Worm (Caenorhabditis elegans) whole organism, L1 larva: ENCODE data around the gene npr-31.

Experiments used
- C16A3.4 ChIP-seq: fragments of 150-350 bp; optimal IDR thresholded peaks from 2 replicates; lab custom pipeline; 2014; ENCODE audit warnings: missing biosample characterization, missing genetic modification characterization
- C34B4.2 ChIP-seq: sonication (generic microtip); optimal IDR thresholded peaks from 2 replicates; lab custom pipeline; 2017; ENCODE audit warnings: mild to moderate bottlenecking, missing genetic modification characterization, missing compliant biosample characterization
- F16B12.6 ChIP-seq: fragments of 150-350 bp; optimal IDR thresholded peaks from 2 replicates; lab custom pipeline; 2014; ENCODE audit warnings: missing biosample characterization, missing genetic modification characterization
- alr-1 ChIP-seq: fragments of 200-800 bp; sonication (Bioruptor generic); optimal IDR thresholded peaks from 2 replicates; lab custom pipeline; 2018; ENCODE audit warnings: borderline replicate concordance, mild to moderate bottlenecking, missing genetic modification characterization, missing compliant biosample characterization
- ama-1 ChIP-seq: fragments of 150-350 bp; optimal IDR thresholded peaks from 2 replicates; lab custom pipeline; 2014
- ceh-63 ChIP-seq: fragments of 200-800 bp; sonication (Bioruptor generic); optimal IDR thresholded peaks from 2 replicates; lab custom pipeline; 2018; ENCODE audit warnings: mild to moderate bottlenecking, missing genetic modification characterization, missing compliant biosample characterization
- ceh-8 ChIP-seq: fragments of 200-800 bp; sonication (Bioruptor generic); optimal IDR thresholded peaks from 2 replicates; lab custom pipeline; 2018; ENCODE audit warnings: mild to moderate bottlenecking, missing genetic modification characterization, moderate library complexity, missing compliant biosample characterization
- ceh-82 ChIP-seq, 3 experiments: fragments of 150-350 bp in 1 of 3; sonication (generic microtip) in 2 of 3; optimal IDR thresholded peaks; 2 replicates each; lab custom pipeline; 2014 to 2017; ENCODE audit warnings: missing biosample characterization in 3 of 3, missing genetic modification characterization in 3 of 3
- ceh-88 ChIP-seq: fragments of 200-800 bp; sonication (Bioruptor generic); IDR thresholded peaks from 2 replicates; pipeline ENCODE4 v1.3.6; 2022; ENCODE audit warnings: missing genetic modification characterization, missing compliant biosample characterization
- ceh-90 ChIP-seq: sonication (generic microtip); optimal IDR thresholded peaks from 2 replicates; lab custom pipeline; 2016; ENCODE audit warnings: missing genetic modification characterization, missing compliant biosample characterization
- dsc-1 ChIP-seq: sonication (generic microtip); optimal IDR thresholded peaks from 2 replicates; lab custom pipeline; 2016; ENCODE audit warnings: mild to moderate bottlenecking, missing genetic modification characterization, missing compliant biosample characterization
- efl-1 ChIP-seq, 4 experiments: fragments of 150-350 bp; optimal IDR thresholded peaks in 3 of 4; peaks in 1 of 4; 1 replicate in 1 of 4; 2 replicates in 3 of 4; lab custom pipeline; 2014; ENCODE audit warnings: missing biosample characterization in 2 of 4, missing genetic modification characterization in 2 of 4, missing genetic modification reagents in 2 of 4
- efl-3 ChIP-seq: fragments of 200-800 bp; sonication (Bioruptor generic); optimal IDR thresholded peaks from 2 replicates; lab custom pipeline; 2018; ENCODE audit warnings: mild to moderate bottlenecking, missing genetic modification characterization, missing compliant biosample characterization
- egl-27 ChIP-seq, 2 experiments: fragments of 150-350 bp in 1 of 2; sonication (generic microtip); optimal IDR thresholded peaks; 3 replicates each; lab custom pipeline; 2017 to 2018; ENCODE audit warnings: missing biosample characterization in 2 of 2, missing genetic modification characterization in 2 of 2, missing genetic modification reagents in 2 of 2
- elt-2 ChIP-seq: sonication (generic microtip); optimal IDR thresholded peaks from 2 replicates; lab custom pipeline; 2016; ENCODE audit warnings: missing genetic modification characterization, mild to moderate bottlenecking, inconsistent platforms, missing compliant biosample characterization, missing genetic modification reagents
- elt-3 ChIP-seq, 6 experiments: fragments of 150-350 bp in 1 of 6; sonication (generic microtip); optimal IDR thresholded peaks; 2 replicates each; lab custom pipeline; 2017 to 2018; ENCODE audit warnings: missing biosample characterization in 6 of 6, missing genetic modification characterization in 6 of 6, inconsistent platforms in 1 of 6
- fkh-8 ChIP-seq: sonication (generic microtip); optimal IDR thresholded peaks from 2 replicates; lab custom pipeline; 2016; ENCODE audit warnings: mild to moderate bottlenecking, missing genetic modification characterization, missing compliant biosample characterization
- grh-1 ChIP-seq: fragments of 200-800 bp; sonication (Bioruptor generic); IDR thresholded peaks from 2 replicates; pipeline ENCODE4 v1.3.6; 2022; ENCODE audit warnings: missing genetic modification reagents, missing genetic modification characterization, missing compliant biosample characterization
- hlh-17 ChIP-seq: fragments of 200-800 bp; sonication (Bioruptor generic); optimal IDR thresholded peaks from 2 replicates; lab custom pipeline; 2018; ENCODE audit warnings: missing genetic modification characterization, mild to moderate bottlenecking, missing compliant biosample characterization, moderate library complexity, borderline replicate concordance
- hlh-4 ChIP-seq: sonication (generic microtip); optimal IDR thresholded peaks from 2 replicates; lab custom pipeline; 2016; ENCODE audit warnings: mild to moderate bottlenecking, missing genetic modification characterization, missing compliant biosample characterization
- hpl-2 ChIP-seq: fragments of 150-350 bp; optimal IDR thresholded peaks from 2 replicates; lab custom pipeline; 2014; ENCODE audit warnings: missing biosample characterization, missing genetic modification reagents, missing genetic modification characterization
- irx-1 ChIP-seq: sonication (generic microtip); optimal IDR thresholded peaks from 2 replicates; lab custom pipeline; 2016; ENCODE audit warnings: missing genetic modification characterization, missing compliant biosample characterization
- lin-13 ChIP-seq: fragments of 150-350 bp; optimal IDR thresholded peaks from 2 replicates; lab custom pipeline; 2014; ENCODE audit warnings: missing biosample characterization, missing genetic modification reagents, missing genetic modification characterization
- lin-35 ChIP-seq, 2 experiments: fragments of 150-350 bp; optimal IDR thresholded peaks; 2 replicates each; lab custom pipeline; 2014; ENCODE audit warnings: missing biosample characterization in 2 of 2, missing genetic modification characterization in 2 of 2, missing genetic modification reagents in 2 of 2
- mdl-1 ChIP-seq, 2 experiments: fragments of 150-350 bp; optimal IDR thresholded peaks; 2 replicates each; lab custom pipeline; 2014 to 2017; ENCODE audit warnings: missing biosample characterization in 2 of 2, missing genetic modification characterization in 2 of 2, inconsistent platforms in 1 of 2
- mef-2 ChIP-seq: fragments of 150-350 bp; optimal IDR thresholded peaks from 2 replicates; lab custom pipeline; 2014; ENCODE audit warnings: missing biosample characterization, missing genetic modification characterization
- nhr-11 ChIP-seq: fragments of 150-350 bp; optimal IDR thresholded peaks from 2 replicates; lab custom pipeline; 2014; ENCODE audit warnings: missing biosample characterization, missing genetic modification characterization
- nhr-20 ChIP-seq: sonication (generic microtip); optimal IDR thresholded peaks from 2 replicates; lab custom pipeline; 2016; ENCODE audit warnings: mild to moderate bottlenecking, missing genetic modification characterization, missing compliant biosample characterization
- nhr-237 ChIP-seq: fragments of 150-350 bp; optimal IDR thresholded peaks from 2 replicates; lab custom pipeline; 2014; ENCODE audit warnings: missing biosample characterization, missing genetic modification characterization
- nhr-28 ChIP-seq: fragments of 150-350 bp; optimal IDR thresholded peaks from 2 replicates; lab custom pipeline; 2014; ENCODE audit warnings: missing biosample characterization, missing genetic modification characterization
- nhr-47 ChIP-seq: sonication (generic microtip); optimal IDR thresholded peaks from 2 replicates; lab custom pipeline; 2016; ENCODE audit warnings: mild to moderate bottlenecking, missing genetic modification characterization, moderate library complexity, missing compliant biosample characterization
- nhr-71 ChIP-seq: sonication (generic microtip); optimal IDR thresholded peaks from 2 replicates; lab custom pipeline; 2016; ENCODE audit warnings: mild to moderate bottlenecking, missing genetic modification characterization, moderate library complexity, missing compliant biosample characterization
- nhr-76 ChIP-seq: sonication (generic microtip); optimal IDR thresholded peaks from 2 replicates; lab custom pipeline; 2017; ENCODE audit warnings: missing biosample characterization, missing genetic modification characterization
- nhr-77 ChIP-seq: fragments of 150-350 bp; optimal IDR thresholded peaks from 2 replicates; lab custom pipeline; 2014; ENCODE audit warnings: missing biosample characterization, missing genetic modification characterization
- nhr-84 ChIP-seq: sonication (generic microtip); optimal IDR thresholded peaks from 2 replicates; lab custom pipeline; 2017; ENCODE audit warnings: missing biosample characterization, missing genetic modification characterization
- nhr-85 ChIP-seq: sonication (generic microtip); peaks from one replicate; lab custom pipeline; 2016; ENCODE audit warnings: missing genetic modification characterization, inconsistent platforms, missing compliant biosample characterization
- pax-3 ChIP-seq: fragments of 200-800 bp; sonication (Bioruptor generic); optimal IDR thresholded peaks from 2 replicates; lab custom pipeline; 2018; ENCODE audit warnings: mild to moderate bottlenecking, missing genetic modification characterization, moderate library complexity, missing compliant biosample characterization
- rnt-1 ChIP-seq: sonication (generic microtip); optimal IDR thresholded peaks from 2 replicates; lab custom pipeline; 2016; ENCODE audit warnings: mild to moderate bottlenecking, missing genetic modification characterization, moderate library complexity, missing compliant biosample characterization
- snpc-4 ChIP-seq: fragments of 150-350 bp; optimal IDR thresholded peaks from 2 replicates; lab custom pipeline; 2014; ENCODE audit warnings: missing biosample characterization, missing genetic modification characterization
- snu-23 ChIP-seq: sonication (generic microtip); optimal IDR thresholded peaks from 2 replicates; lab custom pipeline; 2016; ENCODE audit warnings: missing genetic modification characterization, missing compliant biosample characterization
- sox-4 ChIP-seq: sonication (generic microtip); optimal IDR thresholded peaks from 2 replicates; lab custom pipeline; 2016; ENCODE audit warnings: missing genetic modification characterization, missing compliant biosample characterization
- swsn-7 ChIP-seq: sonication (generic microtip); optimal IDR thresholded peaks from 2 replicates; lab custom pipeline; 2016; ENCODE audit warnings: missing genetic modification characterization, missing compliant biosample characterization
- tlp-1 ChIP-seq: fragments of 150-350 bp; optimal IDR thresholded peaks from 2 replicates; lab custom pipeline; 2014; ENCODE audit warnings: missing biosample characterization, missing genetic modification characterization
- unc-130 ChIP-seq: fragments of 150-350 bp; optimal IDR thresholded peaks from 2 replicates; lab custom pipeline; 2017; ENCODE audit warnings: missing biosample characterization, missing genetic modification characterization, inconsistent platforms
- unc-30 ChIP-seq: sonication (generic microtip); optimal IDR thresholded peaks from 2 replicates; lab custom pipeline; 2017; ENCODE audit warnings: missing biosample characterization, missing genetic modification characterization
- unc-62 ChIP-seq: fragments of 150-350 bp; optimal IDR thresholded peaks from 2 replicates; lab custom pipeline; 2014; ENCODE audit warnings: missing biosample characterization, missing genetic modification reagents, missing genetic modification characterization
- unc-98 ChIP-seq: fragments of 200-800 bp; sonication (Bioruptor generic); IDR thresholded peaks from 2 replicates; pipeline ENCODE4 v1.3.6; 2022; ENCODE audit warnings: missing genetic modification characterization, missing compliant biosample characterization
- vab-15 ChIP-seq: sonication (generic microtip); optimal IDR thresholded peaks from 2 replicates; lab custom pipeline; 2017; ENCODE audit warnings: missing genotype, mild to moderate bottlenecking, missing genetic modification characterization, missing compliant biosample characterization
- zag-1 ChIP-seq: fragments of 150-350 bp; optimal IDR thresholded peaks from 2 replicates; lab custom pipeline; 2014; ENCODE audit warnings: missing biosample characterization, missing genetic modification characterization
- zip-4 ChIP-seq: fragments of 200-800 bp; sonication (Bioruptor generic); optimal IDR thresholded peaks from 2 replicates; lab custom pipeline; 2018; ENCODE audit warnings: mild to moderate bottlenecking, missing genetic modification characterization, moderate library complexity, missing compliant biosample characterization
- ztf-11 ChIP-seq, 2 experiments: sonication (generic microtip); optimal IDR thresholded peaks; 2 replicates each; lab custom pipeline; 2016 to 2017; ENCODE audit warnings: missing genetic modification characterization in 2 of 2, missing biosample characterization in 1 of 2, missing compliant biosample characterization in 1 of 2

The npr-31 gene

ce11 chrII:7104794-7105613, 39.4 kb upstream of the npr-31 start, which contains the start of the genes farl-11 and rpl-33 (continued):
- TF ChIP-seq lin-13 = peak; percentile 79
- peak; percentile 70 for TF ChIP-seq F16B12.6 (tag; lab: Kevin White, UChicago)
- no peak for TF ChIP-seq ceh-63 (GFP tag; lab: Kevin White, UChicago)
- TF ChIP-seq unc-98 (GFP tag; lab: Robert Waterston, UW) = no peak
- peak; percentile 26; the same call in 1 of the 2 replicates for TF ChIP-seq ceh-88 (GFP tag; lab: Robert Waterston, UW)
- peak; percentile 85 for TF ChIP-seq fkh-8 (tag; lab: Kevin White, UChicago)
- TF ChIP-seq zip-4 = no peak
- TF ChIP-seq C16A3.4 = peak; percentile 95
- no peak for TF ChIP-seq egl-27 (tag; optimal IDR thresholded peaks at IDR 0.05; lab: Kevin White, UChicago)
- peak; percentile 78 for TF ChIP-seq rnt-1 (tag; lab: Kevin White, UChicago)
- peak; percentile 89 for TF ChIP-seq unc-130
- no peak for TF ChIP-seq nhr-28 (tag; lab: Kevin White, UChicago)
- TF ChIP-seq ztf-11 (tag; optimal IDR thresholded peaks at IDR 0.05; lab: Kevin White, UChicago) = peak in 1 of 2 experiments; percentile 57
- peak; percentile 15 for TF ChIP-seq elt-2
- TF ChIP-seq nhr-77 (tag; lab: Kevin White, UChicago) = peak; percentile 80
- no peak for TF ChIP-seq C34B4.2
- no peak for TF ChIP-seq vab-15 (tag; lab: Kevin White, UChicago)
- peak; percentile 84 to 86 for TF ChIP-seq efl-1 (optimal IDR thresholded peaks at IDR 0.05; lab: Kevin White, UChicago)
- TF ChIP-seq efl-1 (GFP tag; optimal IDR thresholded peaks at IDR 0.05 in 1 of 2; lab: Kevin White, UChicago) = peak; percentile 79 to 97
- TF ChIP-seq nhr-85 (tag; lab: Kevin White, UChicago) = peak; percentile 90
- peak in 1 of 2 experiments; percentile 65 for TF ChIP-seq mdl-1 (tag; optimal IDR thresholded peaks at IDR 0.05; lab: Kevin White, UChicago)
- no peak for TF ChIP-seq hlh-4 (tag; lab: Kevin White, UChicago)
- no peak for TF ChIP-seq nhr-76
- TF ChIP-seq nhr-11 (tag; lab: Kevin White, UChicago) = peak; percentile 39
- peak; percentile 77 to 92 (median 80) for TF ChIP-seq ceh-82 (tag; optimal IDR thresholded peaks at IDR 0.05; lab: Kevin White, UChicago)
- TF ChIP-seq nhr-237 (tag; lab: Kevin White, UChicago) = peak; percentile 87
- peak; percentile 76 for TF ChIP-seq swsn-7 (tag; lab: Kevin White, UChicago)
- TF ChIP-seq grh-1 (GFP tag; lab: Robert Waterston, UW) = peak; percentile 53; the same call in 1 of the 2 replicates
- peak; percentile 83 for TF ChIP-seq nhr-47 (tag; lab: Kevin White, UChicago)
- TF ChIP-seq snpc-4 (tag; lab: Kevin White, UChicago) = peak; percentile 73
- TF ChIP-seq alr-1 (tag; lab: Kevin White, UChicago) = no peak
- no peak for TF ChIP-seq zag-1 (tag; lab: Kevin White, UChicago)
- TF ChIP-seq efl-3 (GFP tag; lab: Kevin White, UChicago) = no peak
- no peak for TF ChIP-seq ceh-8 (GFP tag; lab: Kevin White, UChicago)
- no peak for TF ChIP-seq mef-2 (tag; lab: Kevin White, UChicago)
- peak; percentile 92 for TF ChIP-seq snu-23 (GFP tag; lab: Kevin White, UChicago)
- peak; percentile 62 for TF ChIP-seq ama-1 (lab: Kevin White, UChicago)
- TF ChIP-seq unc-30 = no peak
- TF ChIP-seq unc-62 (GFP tag; lab: Kevin White, UChicago) = no peak
- TF ChIP-seq nhr-84 (tag; lab: Kevin White, UChicago) = no peak
- peak; percentile 45 for TF ChIP-seq sox-4
- peak; percentile 87 for TF ChIP-seq nhr-71 (tag; lab: Kevin White, UChicago)
- TF ChIP-seq irx-1 (tag; lab: Kevin White, UChicago) = peak; percentile 43
- TF ChIP-seq tlp-1 (tag; lab: Kevin White, UChicago) = no peak
- peak; percentile 86 for TF ChIP-seq nhr-20
- no peak for TF ChIP-seq hlh-17 (GFP tag; lab: Kevin White, UChicago)
- no peak for TF ChIP-seq ceh-90 (tag; lab: Kevin White, UChicago)
- TF ChIP-seq pax-3 = peak; percentile 34
- peak; percentile 52 for TF ChIP-seq hpl-2
- TF ChIP-seq dsc-1 (tag; lab: Kevin White, UChicago) = peak; percentile 64
- TF ChIP-seq elt-3 (tag; optimal IDR thresholded peaks at IDR 0.05; lab: Kevin White, UChicago) = peak in 4 of 6 experiments; percentile 14 to 84 (median 61)
- TF ChIP-seq lin-35 (GFP tag; optimal IDR thresholded peaks at IDR 0.05; lab: Kevin White, UChicago) = peak; percentile 83 to 93
